Worm (Caenorhabditis elegans) whole organism, L2 larva: ENCODE results near the gene far-3.

Experiments used
- lin-13 ChIP-seq: fragments of 150-350 bp; optimal IDR thresholded peaks from 2 replicates; lab custom pipeline; 2014; ENCODE audit warnings: missing biosample characterization, missing genetic modification reagents, missing genetic modification characterization
- lin-39 ChIP-seq: fragments of 150-350 bp; optimal IDR thresholded peaks from 2 replicates; lab custom pipeline; 2014; ENCODE audit warnings: missing biosample characterization, missing genetic modification reagents, missing genetic modification characterization
- nhr-12 ChIP-seq: fragments of 150-350 bp; optimal IDR thresholded peaks from 2 replicates; lab custom pipeline; 2014; ENCODE audit warnings: missing biosample characterization, missing genetic modification characterization

DNA sequence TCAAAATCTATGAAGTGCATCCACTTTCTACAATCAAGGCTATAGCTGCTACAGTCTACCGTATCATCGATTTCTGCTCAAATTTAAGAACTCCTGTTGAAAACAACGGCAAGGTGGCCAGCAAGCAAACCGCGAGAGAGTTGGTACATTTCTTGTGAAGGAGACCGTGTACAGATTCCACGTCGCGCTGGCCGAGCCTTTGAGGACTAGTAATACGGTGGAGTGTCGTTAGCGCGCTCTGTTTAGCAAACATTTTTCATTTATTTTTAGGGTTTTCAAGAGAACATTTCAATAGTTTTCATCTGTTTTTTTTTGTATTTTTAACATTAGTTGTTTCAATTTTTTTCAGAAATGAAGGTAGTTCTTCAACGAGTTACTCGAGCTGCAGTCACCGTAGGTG is 45.0 kb downstream of the far-3 start, which contains the start of gene pqn-68:
- TF ChIP-seq lin-13 (GFP tag; lab: Kevin White, UChicago) (no peak), lin-39 (tag; lab: Kevin White, UChicago) (no peak), nhr-12 (tag; lab: Kevin White, UChicago) (no peak)
